Worm (Caenorhabditis elegans) whole organism, L1 larva: ENCODE measurements around the gene spat-1.

Experiments used
- C04F5.9 ChIP-seq: sonication (generic microtip); optimal IDR thresholded peaks from 2 replicates; lab custom pipeline; 2016; ENCODE audit warnings: missing genetic modification characterization, missing compliant biosample characterization
- C16A3.4 ChIP-seq: fragments of 150-350 bp; optimal IDR thresholded peaks from 2 replicates; lab custom pipeline; 2014; ENCODE audit warnings: missing biosample characterization, missing genetic modification characterization
- aha-1 ChIP-seq: fragments of 150-350 bp; optimal IDR thresholded peaks from 2 replicates; lab custom pipeline; 2014; ENCODE audit warnings: missing biosample characterization, missing genetic modification characterization
- ama-1 ChIP-seq: fragments of 150-350 bp; optimal IDR thresholded peaks from 2 replicates; lab custom pipeline; 2014
- blmp-1 ChIP-seq: fragments of 150-350 bp; optimal IDR thresholded peaks from 2 replicates; lab custom pipeline; 2014; ENCODE audit warnings: missing biosample characterization, missing genetic modification characterization
- ceh-63 ChIP-seq: fragments of 200-800 bp; sonication (Bioruptor generic); optimal IDR thresholded peaks from 2 replicates; lab custom pipeline; 2018; ENCODE audit warnings: mild to moderate bottlenecking, missing genetic modification characterization, missing compliant biosample characterization
- ceh-82 ChIP-seq, 3 experiments: fragments of 150-350 bp in 1 of 3; sonication (generic microtip) in 2 of 3; optimal IDR thresholded peaks; 2 replicates each; lab custom pipeline; 2014 to 2017; ENCODE audit warnings: missing biosample characterization in 3 of 3, missing genetic modification characterization in 3 of 3
- ceh-88 ChIP-seq: fragments of 200-800 bp; sonication (Bioruptor generic); IDR thresholded peaks from 2 replicates; pipeline ENCODE4 v1.3.6; 2022; ENCODE audit warnings: missing genetic modification characterization, missing compliant biosample characterization
- ceh-90 ChIP-seq: sonication (generic microtip); optimal IDR thresholded peaks from 2 replicates; lab custom pipeline; 2016; ENCODE audit warnings: missing genetic modification characterization, missing compliant biosample characterization
- ces-1 ChIP-seq: fragments of 150-350 bp; optimal IDR thresholded peaks from 2 replicates; lab custom pipeline; 2014; ENCODE audit warnings: missing biosample characterization, missing genetic modification reagents, missing genetic modification characterization
- dpl-1 ChIP-seq, 3 experiments: fragments of 150-350 bp in 2 of 3; sonication (generic microtip) in 1 of 3; optimal IDR thresholded peaks; 2 replicates each; lab custom pipeline; 2014 to 2017; ENCODE audit warnings: missing biosample characterization in 3 of 3, missing genetic modification characterization in 3 of 3, missing genetic modification reagents in 3 of 3
- efl-1 ChIP-seq, 4 experiments: fragments of 150-350 bp; optimal IDR thresholded peaks in 3 of 4; peaks in 1 of 4; 1 replicate in 1 of 4; 2 replicates in 3 of 4; lab custom pipeline; 2014; ENCODE audit warnings: missing biosample characterization in 2 of 4, missing genetic modification characterization in 2 of 4, missing genetic modification reagents in 2 of 4
- efl-3 ChIP-seq: fragments of 200-800 bp; sonication (Bioruptor generic); optimal IDR thresholded peaks from 2 replicates; lab custom pipeline; 2018; ENCODE audit warnings: mild to moderate bottlenecking, missing genetic modification characterization, missing compliant biosample characterization
- egl-27 ChIP-seq, 2 experiments: fragments of 150-350 bp in 1 of 2; sonication (generic microtip); optimal IDR thresholded peaks; 3 replicates each; lab custom pipeline; 2017 to 2018; ENCODE audit warnings: missing biosample characterization in 2 of 2, missing genetic modification characterization in 2 of 2, missing genetic modification reagents in 2 of 2
- elt-2 ChIP-seq: sonication (generic microtip); optimal IDR thresholded peaks from 2 replicates; lab custom pipeline; 2016; ENCODE audit warnings: missing genetic modification characterization, mild to moderate bottlenecking, inconsistent platforms, missing compliant biosample characterization, missing genetic modification reagents
- elt-3 ChIP-seq, 6 experiments: fragments of 150-350 bp in 1 of 6; sonication (generic microtip); optimal IDR thresholded peaks; 2 replicates each; lab custom pipeline; 2017 to 2018; ENCODE audit warnings: missing biosample characterization in 6 of 6, missing genetic modification characterization in 6 of 6, inconsistent platforms in 1 of 6
- ets-5 ChIP-seq: fragments of 200-800 bp; sonication (Bioruptor generic); IDR thresholded peaks from 2 replicates; pipeline ENCODE4 v1.3.6; 2022; ENCODE audit warnings: missing genetic modification characterization, missing compliant biosample characterization
- grh-1 ChIP-seq: fragments of 200-800 bp; sonication (Bioruptor generic); IDR thresholded peaks from 2 replicates; pipeline ENCODE4 v1.3.6; 2022; ENCODE audit warnings: missing genetic modification reagents, missing genetic modification characterization, missing compliant biosample characterization
- hlh-17 ChIP-seq: fragments of 200-800 bp; sonication (Bioruptor generic); optimal IDR thresholded peaks from 2 replicates; lab custom pipeline; 2018; ENCODE audit warnings: missing genetic modification characterization, mild to moderate bottlenecking, missing compliant biosample characterization, moderate library complexity, borderline replicate concordance
- hlh-4 ChIP-seq: sonication (generic microtip); optimal IDR thresholded peaks from 2 replicates; lab custom pipeline; 2016; ENCODE audit warnings: mild to moderate bottlenecking, missing genetic modification characterization, missing compliant biosample characterization
- irx-1 ChIP-seq: sonication (generic microtip); optimal IDR thresholded peaks from 2 replicates; lab custom pipeline; 2016; ENCODE audit warnings: missing genetic modification characterization, missing compliant biosample characterization
- lin-14 ChIP-seq: fragments of 200-800 bp; sonication (Bioruptor generic); optimal IDR thresholded peaks from 2 replicates; lab custom pipeline; 2018; ENCODE audit warnings: mild to moderate bottlenecking, missing genetic modification characterization, moderate library complexity, missing compliant biosample characterization
- lin-15B ChIP-seq: fragments of 150-350 bp; sonication (generic microtip); optimal IDR thresholded peaks from 3 replicates; lab custom pipeline; 2014; ENCODE audit warnings: missing biosample characterization, missing genetic modification characterization
- lin-35 ChIP-seq, 2 experiments: fragments of 150-350 bp; optimal IDR thresholded peaks; 2 replicates each; lab custom pipeline; 2014; ENCODE audit warnings: missing biosample characterization in 2 of 2, missing genetic modification characterization in 2 of 2, missing genetic modification reagents in 2 of 2
- lsy-2 ChIP-seq, 2 experiments: fragments of 150-350 bp; optimal IDR thresholded peaks; 2 replicates each; lab custom pipeline; 2014; ENCODE audit warnings: missing biosample characterization in 2 of 2, missing genetic modification characterization in 2 of 2
- mab-9 ChIP-seq: fragments of 200-800 bp; sonication (Bioruptor generic); IDR thresholded peaks from 2 replicates; pipeline ENCODE4 v1.3.6; 2022; ENCODE audit warnings: missing genetic modification reagents, missing genetic modification characterization, missing compliant biosample characterization
- mef-2 ChIP-seq: fragments of 150-350 bp; optimal IDR thresholded peaks from 2 replicates; lab custom pipeline; 2014; ENCODE audit warnings: missing biosample characterization, missing genetic modification characterization
- mep-1 ChIP-seq: fragments of 150-350 bp; optimal IDR thresholded peaks from 2 replicates; lab custom pipeline; 2014; ENCODE audit warnings: missing biosample characterization, missing genetic modification characterization
- nhr-11 ChIP-seq: fragments of 150-350 bp; optimal IDR thresholded peaks from 2 replicates; lab custom pipeline; 2014; ENCODE audit warnings: missing biosample characterization, missing genetic modification characterization
- nhr-12 ChIP-seq: sonication (generic microtip); optimal IDR thresholded peaks from 2 replicates; lab custom pipeline; 2017; ENCODE audit warnings: missing biosample characterization, missing genetic modification characterization
- nhr-20 ChIP-seq: sonication (generic microtip); optimal IDR thresholded peaks from 2 replicates; lab custom pipeline; 2016; ENCODE audit warnings: mild to moderate bottlenecking, missing genetic modification characterization, missing compliant biosample characterization
- nhr-71 ChIP-seq: sonication (generic microtip); optimal IDR thresholded peaks from 2 replicates; lab custom pipeline; 2016; ENCODE audit warnings: mild to moderate bottlenecking, missing genetic modification characterization, moderate library complexity, missing compliant biosample characterization
- nhr-85 ChIP-seq: sonication (generic microtip); peaks from one replicate; lab custom pipeline; 2016; ENCODE audit warnings: missing genetic modification characterization, inconsistent platforms, missing compliant biosample characterization
- nhr-90 ChIP-seq: sonication (generic microtip); optimal IDR thresholded peaks from 2 replicates; lab custom pipeline; 2016; ENCODE audit warnings: mild to moderate bottlenecking, missing genetic modification characterization, missing compliant biosample characterization; ENCODE audit not compliant: poor library complexity
- pag-3 ChIP-seq: sonication (generic microtip); optimal IDR thresholded peaks from 2 replicates; lab custom pipeline; 2017; ENCODE audit warnings: missing genetic modification characterization, mild to moderate bottlenecking, missing compliant biosample characterization, antibody characterized with exemption, borderline replicate concordance; ENCODE audit not compliant: insufficient read depth
- pax-3 ChIP-seq: fragments of 200-800 bp; sonication (Bioruptor generic); optimal IDR thresholded peaks from 2 replicates; lab custom pipeline; 2018; ENCODE audit warnings: mild to moderate bottlenecking, missing genetic modification characterization, moderate library complexity, missing compliant biosample characterization
- rnt-1 ChIP-seq: sonication (generic microtip); optimal IDR thresholded peaks from 2 replicates; lab custom pipeline; 2016; ENCODE audit warnings: mild to moderate bottlenecking, missing genetic modification characterization, moderate library complexity, missing compliant biosample characterization
- skn-1 ChIP-seq: fragments of 150-350 bp; optimal IDR thresholded peaks from 2 replicates; lab custom pipeline; 2014; ENCODE audit warnings: missing biosample characterization, missing genetic modification characterization
- snu-23 ChIP-seq: sonication (generic microtip); optimal IDR thresholded peaks from 2 replicates; lab custom pipeline; 2016; ENCODE audit warnings: missing genetic modification characterization, missing compliant biosample characterization
- sox-4 ChIP-seq: sonication (generic microtip); optimal IDR thresholded peaks from 2 replicates; lab custom pipeline; 2016; ENCODE audit warnings: missing genetic modification characterization, missing compliant biosample characterization
- sptf-1 ChIP-seq: fragments of 150-350 bp; optimal IDR thresholded peaks from 2 replicates; lab custom pipeline; 2014; ENCODE audit warnings: missing biosample characterization, missing genetic modification characterization
- swsn-7 ChIP-seq: sonication (generic microtip); optimal IDR thresholded peaks from 2 replicates; lab custom pipeline; 2016; ENCODE audit warnings: missing genetic modification characterization, missing compliant biosample characterization
- tbx-2 ChIP-seq: sonication (generic microtip); optimal IDR thresholded peaks from 2 replicates; lab custom pipeline; 2016; ENCODE audit warnings: missing genetic modification characterization, missing compliant biosample characterization
- tlp-1 ChIP-seq: fragments of 150-350 bp; optimal IDR thresholded peaks from 2 replicates; lab custom pipeline; 2014; ENCODE audit warnings: missing biosample characterization, missing genetic modification characterization
- unc-130 ChIP-seq: fragments of 150-350 bp; optimal IDR thresholded peaks from 2 replicates; lab custom pipeline; 2017; ENCODE audit warnings: missing biosample characterization, missing genetic modification characterization, inconsistent platforms
- unc-86 ChIP-seq: sonication (generic microtip); optimal IDR thresholded peaks from 2 replicates; lab custom pipeline; 2016; ENCODE audit warnings: missing genetic modification characterization, missing compliant biosample characterization
- vab-15 ChIP-seq: sonication (generic microtip); optimal IDR thresholded peaks from 2 replicates; lab custom pipeline; 2017; ENCODE audit warnings: missing genotype, mild to moderate bottlenecking, missing genetic modification characterization, missing compliant biosample characterization
- xbp-1 ChIP-seq: sonication (generic microtip); optimal IDR thresholded peaks from 2 replicates; lab custom pipeline; 2016; ENCODE audit warnings: missing genetic modification characterization, missing compliant biosample characterization
- ztf-4 ChIP-seq: fragments of 150-350 bp; optimal IDR thresholded peaks from 2 replicates; lab custom pipeline; 2014; ENCODE audit warnings: missing biosample characterization, missing genetic modification characterization

The spat-1 gene

DNA sequence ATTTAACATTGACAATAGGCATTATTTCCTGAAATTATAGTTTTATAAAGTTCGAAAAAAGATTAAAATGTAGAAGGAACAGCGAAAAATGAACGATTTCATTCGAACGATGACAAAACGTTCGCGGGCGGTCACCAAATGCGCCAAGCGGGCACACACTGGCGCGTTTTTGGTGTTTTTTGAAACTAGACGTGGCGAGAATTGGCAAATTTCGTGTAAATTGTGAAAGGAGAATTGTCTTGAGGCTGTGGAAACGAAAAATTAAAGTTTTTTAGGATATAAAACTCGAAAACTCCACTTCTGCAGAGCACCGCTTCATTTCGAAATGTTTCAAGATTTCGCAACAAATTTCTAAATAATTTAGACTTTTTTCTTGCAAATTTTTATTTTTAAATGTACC, 39.9 kb upstream of the spat-1 start, which contains the start of gene usp-14 (continued):
- TF ChIP-seq swsn-7 (peak; percentile 66), grh-1 (GFP tag; lab: Robert Waterston, UW) (peak; percentile 37; the same call in 1 of the 2 replicates), ces-1 (GFP tag; lab: Kevin White, UChicago) (no peak), snu-23 (GFP tag; lab: Kevin White, UChicago) (peak; percentile 72), skn-1 (tag; lab: Kevin White, UChicago) (peak; percentile 96), tbx-2 (tag; lab: Kevin White, UChicago) (peak; percentile 66), pax-3 (tag; lab: Kevin White, UChicago) (peak; percentile 0), hlh-17 (no peak), sptf-1 (tag; lab: Kevin White, UChicago) (no peak), ztf-4 (tag; lab: Kevin White, UChicago) (no peak), pag-3 (tag; lab: Kevin White, UChicago) (no peak), aha-1 (no peak), C16A3.4 (tag; lab: Kevin White, UChicago) (peak; percentile 38), unc-130 (tag; lab: Kevin White, UChicago) (peak; percentile 30), sox-4 (tag; lab: Kevin White, UChicago) (no peak), vab-15 (tag; lab: Kevin White, UChicago) (no peak), egl-27 (tag; optimal IDR thresholded peaks at IDR 0.05; lab: Kevin White, UChicago) (no peak), ceh-90 (tag; lab: Kevin White, UChicago) (no peak), nhr-12 (tag; lab: Kevin White, UChicago) (no peak), xbp-1 (tag; lab: Kevin White, UChicago) (peak; percentile 63), rnt-1 (peak; percentile 72), lin-15B (tag; lab: Kevin White, UChicago) (peak; percentile 51), efl-3 (GFP tag; lab: Kevin White, UChicago) (no peak), efl-1 (optimal IDR thresholded peaks at IDR 0.05; lab: Kevin White, UChicago) (peak; percentile 77 to 80), efl-1 (GFP tag; optimal IDR thresholded peaks at IDR 0.05 in 1 of 2; lab: Kevin White, UChicago) (peak; percentile 82 to 98), hlh-4 (tag; lab: Kevin White, UChicago) (no peak), ets-5 (GFP tag; lab: Robert Waterston, UW) (no peak), irx-1 (peak; percentile 51), mep-1 (tag; lab: Kevin White, UChicago) (peak; percentile 66), tlp-1 (no peak), C04F5.9 (tag; lab: Kevin White, UChicago) (no peak), nhr-90 (tag; lab: Kevin White, UChicago) (peak; percentile 70), nhr-11 (tag; lab: Kevin White, UChicago) (no peak), mef-2 (no peak), ceh-63 (GFP tag; lab: Kevin White, UChicago) (no peak), nhr-71 (tag; lab: Kevin White, UChicago) (peak; percentile 74)

DNA sequence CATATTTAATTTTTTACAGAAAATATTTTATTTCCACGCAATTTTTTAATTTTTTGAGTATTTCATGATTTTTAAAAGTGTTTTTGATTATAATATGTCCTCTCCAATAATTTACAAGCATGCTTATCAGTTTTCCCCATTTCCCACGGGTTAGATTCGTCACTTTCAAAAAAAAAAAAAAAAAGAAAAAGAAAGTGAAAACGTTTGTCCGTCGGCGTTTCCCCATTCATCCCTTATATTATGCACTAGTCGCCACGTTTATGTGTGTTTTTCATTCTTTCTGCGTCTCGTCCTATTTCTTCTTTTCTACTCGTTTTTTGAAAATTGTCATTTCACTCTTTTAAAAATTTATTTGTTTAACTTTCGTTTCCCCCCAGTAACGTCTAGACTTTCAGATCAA, 39.1 kb upstream of the spat-1 start, which contains the start of gene vnut-1:
vnut-1 (plus strand) TSS at position 396 of the 400 bp plus-strand sequence.
- TF ChIP-seq snu-23 (GFP tag; lab: Kevin White, UChicago), result peak; percentile 36
- peak; percentile 97 for TF ChIP-seq blmp-1
- peak; percentile 13 to 26 for TF ChIP-seq lsy-2 (tag; optimal IDR thresholded peaks at IDR 0.05; lab: Kevin White, UChicago)
- TF ChIP-seq elt-3 (tag; optimal IDR thresholded peaks at IDR 0.05; lab: Kevin White, UChicago), result peak in 1 of 6 experiments; percentile 6
- no peak for TF ChIP-seq mab-9 (GFP tag; lab: Robert Waterston, UW)
- TF ChIP-seq unc-86 (tag; lab: Kevin White, UChicago), result no peak
- TF ChIP-seq mep-1 (tag; lab: Kevin White, UChicago), result peak; percentile 54
- no peak for TF ChIP-seq egl-27 (tag; optimal IDR thresholded peaks at IDR 0.05; lab: Kevin White, UChicago)
- TF ChIP-seq sptf-1 (tag; lab: Kevin White, UChicago), result no peak
- TF ChIP-seq efl-1 (optimal IDR thresholded peaks at IDR 0.05; lab: Kevin White, UChicago), result peak; percentile 5 to 11
- TF ChIP-seq efl-1 (GFP tag; optimal IDR thresholded peaks at IDR 0.05 in 1 of 2; lab: Kevin White, UChicago), result peak; percentile 2 to 27
- peak in 1 of 2 experiments; percentile 20 for TF ChIP-seq lin-35 (GFP tag; optimal IDR thresholded peaks at IDR 0.05; lab: Kevin White, UChicago)
- TF ChIP-seq nhr-85 (tag; lab: Kevin White, UChicago), result peak; percentile 72
- TF ChIP-seq ceh-82 (tag; optimal IDR thresholded peaks at IDR 0.05; lab: Kevin White, UChicago), result peak in 1 of 3 experiments; percentile 7
- peak; percentile 59 for TF ChIP-seq lin-14 (GFP tag; lab: Kevin White, UChicago)
- peak in 2 of 3 experiments; percentile 10 to 27 for TF ChIP-seq dpl-1 (GFP tag; optimal IDR thresholded peaks at IDR 0.05; lab: Kevin White, UChicago)
- TF ChIP-seq elt-2 (tag; lab: Kevin White, UChicago), result peak; percentile 50
- TF ChIP-seq ceh-88, result no peak
- TF ChIP-seq swsn-7, result peak; percentile 6
- TF ChIP-seq ama-1 (lab: Kevin White, UChicago), result no peak
- no peak for TF ChIP-seq ztf-4 (tag; lab: Kevin White, UChicago)
- TF ChIP-seq nhr-90 (tag; lab: Kevin White, UChicago), result peak; percentile 39
- peak; percentile 37 for TF ChIP-seq nhr-20 (tag; lab: Kevin White, UChicago)
- TF ChIP-seq nhr-71 (tag; lab: Kevin White, UChicago), result peak; percentile 52
